Fruit fly (Drosophila melanogaster) ovary, adult (tissue): Measurements from ENCODE around the gene CG12398.

ENCODE experiments used
- CG17801 ChIP-seq: fragments of 200-800 bp; optimal IDR thresholded peaks from 2 replicates; lab custom pipeline; 2019; ENCODE audit warnings: missing biosample characterization, mild to moderate bottlenecking, missing genetic modification characterization, moderate library complexity; ENCODE audit not compliant: partially characterized antibody

The CG12398 gene

DNA sequence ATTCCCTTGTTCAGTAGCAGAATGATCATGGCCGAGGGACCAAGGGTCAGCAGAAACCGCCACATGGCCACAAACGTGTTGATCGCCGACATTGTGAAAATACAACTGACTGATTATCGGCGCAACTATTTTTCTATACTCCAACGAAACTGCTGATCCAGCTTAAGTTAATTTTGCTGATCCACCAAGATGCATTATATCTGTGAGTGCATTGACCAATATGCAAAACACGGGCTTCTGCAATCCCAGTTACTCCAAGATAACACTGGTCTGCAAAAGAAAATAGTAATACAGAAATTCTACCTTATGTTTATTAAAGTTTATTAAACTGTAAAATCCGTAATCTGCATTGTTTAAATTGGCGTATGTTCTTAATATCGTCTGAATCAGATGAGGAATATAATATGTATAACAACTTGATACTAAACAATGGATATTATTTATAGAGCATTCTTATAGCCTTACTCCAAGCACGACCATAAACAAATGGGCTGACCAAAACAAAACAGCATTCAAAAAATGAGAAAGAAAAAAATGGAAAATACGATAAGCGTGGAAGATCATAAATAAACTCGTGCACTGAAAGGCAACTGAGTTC, at the start of gene CG12398:
Gene CG12398 (minus strand): TSS at position 107 of the 598 bp plus-strand sequence.
- TF ChIP-seq CG17801 (GFP tag; lab: Kevin White, UChicago): peak; percentile 60

DNA sequence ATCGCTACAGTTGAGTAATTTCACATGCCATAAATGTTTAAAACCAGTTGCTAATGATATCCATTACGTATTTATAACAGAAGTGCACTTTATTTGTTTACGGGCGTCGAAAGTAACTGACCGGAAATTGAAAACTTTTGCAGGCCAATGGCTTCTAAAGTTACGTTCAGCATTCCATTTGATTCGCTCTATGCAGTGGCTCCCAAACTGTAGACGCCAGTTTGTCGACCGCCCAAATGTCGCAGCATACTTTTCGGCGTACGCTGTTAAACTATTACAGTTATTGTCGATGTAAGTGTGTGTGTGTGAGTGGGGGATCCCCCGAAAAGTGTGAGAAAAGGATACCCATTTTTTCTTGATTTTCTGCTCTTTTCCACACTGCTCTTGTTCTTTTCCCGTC, 47.2 kb upstream of the CG12398 start:
- TF ChIP-seq CG17801 (GFP tag; lab: Kevin White, UChicago): no peak

DNA sequence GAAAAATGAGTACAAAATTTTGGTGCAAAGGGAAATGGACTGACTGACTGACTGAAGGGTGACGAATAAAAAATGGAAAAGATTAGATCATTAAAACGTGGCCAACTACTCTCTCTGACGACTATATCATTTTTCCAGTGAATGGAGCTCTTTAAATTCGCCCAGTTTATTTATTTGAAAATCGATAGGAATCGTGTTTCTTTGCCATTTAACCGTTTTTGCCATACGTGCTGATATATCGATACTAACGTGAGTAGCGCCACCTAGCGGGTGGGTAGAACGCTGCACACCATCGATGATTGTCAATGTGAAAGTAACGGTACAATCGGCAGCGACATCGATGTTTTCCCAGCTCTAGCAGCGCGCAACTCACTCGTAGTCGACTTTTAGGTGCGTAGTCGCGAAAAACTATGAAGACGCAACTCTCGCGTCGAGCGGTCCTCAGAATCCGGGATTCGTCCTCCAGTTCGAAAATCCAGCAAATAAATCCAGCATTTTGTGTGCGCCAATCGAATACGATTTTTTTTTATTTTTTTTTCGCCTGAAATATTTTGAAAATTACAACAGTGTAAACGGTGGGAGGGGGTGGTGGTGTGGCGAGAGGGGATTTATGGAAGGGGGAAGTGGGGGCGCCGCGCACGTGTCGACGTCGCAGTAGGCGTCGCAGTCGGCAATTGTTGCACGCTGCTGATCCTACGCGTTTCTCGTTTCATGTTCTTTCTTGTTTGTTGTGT, 41.6 kb upstream of the CG12398 start, which contains the start of the genes CG9030 and eag:
Gene CG9030 (minus strand): TSS at position 51 of the 734 bp plus-strand sequence.
Gene eag (plus strand): TSS at position 428 of the 734 bp plus-strand sequence.
- no peak for TF ChIP-seq CG17801 (GFP tag; lab: Kevin White, UChicago)

DNA sequence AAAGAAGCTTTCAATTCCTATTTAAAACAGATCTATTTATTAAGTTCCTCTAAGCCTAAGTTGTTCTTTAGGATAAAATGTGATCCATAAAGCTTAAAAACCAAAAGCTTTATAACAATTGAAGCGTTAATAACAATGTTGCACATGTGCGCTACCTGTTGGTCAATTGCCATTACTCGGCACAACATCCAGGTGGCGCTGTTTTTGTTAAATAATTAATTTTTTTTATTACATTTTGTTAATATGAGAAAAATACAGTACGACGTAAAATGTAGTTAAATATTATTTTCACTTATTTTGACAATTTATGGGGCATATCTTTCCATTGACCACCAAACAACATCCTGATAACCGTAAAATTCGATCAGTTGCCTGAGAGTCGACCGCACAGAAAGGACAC, 40.3 kb upstream of the CG12398 start:
- TF ChIP-seq CG17801 (GFP tag; lab: Kevin White, UChicago): peak; percentile 48

DNA sequence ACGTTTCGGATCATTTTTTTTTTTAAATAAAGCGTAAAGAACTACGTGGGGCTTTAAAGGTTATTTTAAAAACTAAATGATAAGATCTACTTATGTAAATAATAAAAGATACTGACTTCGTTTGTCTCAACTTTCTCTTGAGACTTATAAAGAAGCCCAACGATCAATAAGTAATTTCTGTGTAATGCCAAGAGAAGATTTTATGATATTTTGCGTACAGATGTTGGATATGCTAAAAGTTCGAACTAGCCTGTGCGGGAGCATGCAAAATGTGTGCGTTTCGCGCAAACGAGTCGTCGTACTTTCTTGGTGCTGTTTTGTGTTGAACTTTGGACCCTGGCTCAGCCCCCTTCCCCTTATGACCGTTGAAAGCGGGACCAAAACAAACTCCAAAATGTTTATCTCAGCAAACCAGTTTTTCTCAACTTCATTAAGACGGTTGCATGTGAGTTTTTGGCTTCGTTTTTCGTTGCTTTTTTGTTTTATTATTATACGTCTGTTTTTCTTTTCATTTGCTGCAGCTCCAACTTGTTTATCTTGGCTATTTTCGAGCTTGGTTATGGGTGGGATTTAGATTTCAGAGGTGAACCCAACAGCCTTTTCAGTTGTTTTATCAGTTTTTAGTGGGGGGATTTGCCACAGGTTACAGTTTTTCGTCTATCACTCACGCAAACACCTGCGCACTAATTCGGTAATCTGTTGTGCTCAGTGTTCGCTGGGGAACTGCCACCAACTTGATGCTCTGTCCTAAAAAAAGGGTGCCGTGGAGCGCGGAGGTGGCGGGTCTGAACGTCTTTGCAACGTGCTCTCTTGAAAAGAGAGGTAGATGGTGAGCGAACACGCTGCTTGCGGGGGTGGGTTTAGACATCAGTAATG, 39.5 kb upstream of the CG12398 start, which contains the start of gene pdgy:
Gene pdgy (minus strand): TSS at position 688 of the 876 bp plus-strand sequence.
- TF ChIP-seq CG17801 (GFP tag; lab: Kevin White, UChicago): peak; percentile 96

DNA sequence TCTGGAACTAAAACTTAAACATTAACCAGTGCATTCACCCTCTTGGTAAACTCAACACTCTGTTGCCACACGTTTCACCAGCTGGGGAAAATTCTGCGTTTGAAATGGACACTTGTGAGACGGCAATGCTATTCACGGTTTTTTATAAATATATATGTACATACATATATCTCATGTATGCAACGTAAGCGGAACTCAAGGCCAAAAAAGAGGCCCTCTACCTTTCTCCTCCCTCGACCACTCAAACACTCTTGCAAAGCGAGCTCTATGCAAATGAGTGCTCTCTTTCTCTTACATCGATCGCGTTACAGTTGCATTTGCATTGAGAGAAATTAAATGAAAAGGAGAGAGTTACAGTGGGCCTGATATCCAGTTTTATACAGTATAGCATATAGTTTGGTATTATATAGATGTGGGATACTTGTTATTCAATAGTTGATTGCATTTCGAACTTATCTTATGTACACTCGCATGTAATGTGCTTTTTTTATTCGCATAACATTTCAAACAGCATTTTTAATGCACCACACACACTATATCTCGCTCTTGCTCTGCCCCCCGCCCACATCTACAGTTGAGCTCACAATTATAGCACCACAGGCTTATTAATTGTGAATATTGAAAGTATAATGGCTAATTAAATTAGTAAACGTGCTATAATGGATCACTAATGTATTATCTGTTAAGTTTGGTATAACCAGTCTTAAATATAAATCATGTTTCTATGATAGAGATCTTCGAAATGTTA, 38.7 kb upstream of the CG12398 start:
- TF ChIP-seq CG17801 (GFP tag; lab: Kevin White, UChicago): peak; percentile 50

DNA sequence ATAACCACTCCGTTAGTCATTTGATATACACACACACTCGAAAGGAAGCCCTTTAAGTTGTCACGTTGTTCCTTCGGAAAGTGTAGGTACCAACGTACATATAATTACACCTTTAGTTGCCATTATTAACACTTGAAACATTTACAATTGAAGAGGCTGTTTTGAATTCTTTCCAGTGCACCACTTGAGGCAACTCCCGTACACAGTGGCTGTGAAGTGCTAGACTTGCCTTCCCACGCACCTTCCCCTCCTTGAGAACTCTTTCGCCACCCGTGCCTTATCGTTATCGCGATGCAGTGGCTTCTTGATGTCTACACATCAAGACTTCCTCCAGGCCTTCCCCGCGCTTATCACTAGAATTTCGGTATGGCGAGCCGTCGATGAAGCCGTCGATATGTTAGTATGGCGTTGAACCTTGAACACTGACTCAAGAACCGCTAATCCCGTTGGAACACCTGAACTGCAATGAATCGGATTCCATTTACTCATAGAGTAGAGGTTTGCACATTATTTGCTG, 37.8 kb upstream of the CG12398 start:
- no peak for TF ChIP-seq CG17801 (GFP tag; lab: Kevin White, UChicago)

DNA sequence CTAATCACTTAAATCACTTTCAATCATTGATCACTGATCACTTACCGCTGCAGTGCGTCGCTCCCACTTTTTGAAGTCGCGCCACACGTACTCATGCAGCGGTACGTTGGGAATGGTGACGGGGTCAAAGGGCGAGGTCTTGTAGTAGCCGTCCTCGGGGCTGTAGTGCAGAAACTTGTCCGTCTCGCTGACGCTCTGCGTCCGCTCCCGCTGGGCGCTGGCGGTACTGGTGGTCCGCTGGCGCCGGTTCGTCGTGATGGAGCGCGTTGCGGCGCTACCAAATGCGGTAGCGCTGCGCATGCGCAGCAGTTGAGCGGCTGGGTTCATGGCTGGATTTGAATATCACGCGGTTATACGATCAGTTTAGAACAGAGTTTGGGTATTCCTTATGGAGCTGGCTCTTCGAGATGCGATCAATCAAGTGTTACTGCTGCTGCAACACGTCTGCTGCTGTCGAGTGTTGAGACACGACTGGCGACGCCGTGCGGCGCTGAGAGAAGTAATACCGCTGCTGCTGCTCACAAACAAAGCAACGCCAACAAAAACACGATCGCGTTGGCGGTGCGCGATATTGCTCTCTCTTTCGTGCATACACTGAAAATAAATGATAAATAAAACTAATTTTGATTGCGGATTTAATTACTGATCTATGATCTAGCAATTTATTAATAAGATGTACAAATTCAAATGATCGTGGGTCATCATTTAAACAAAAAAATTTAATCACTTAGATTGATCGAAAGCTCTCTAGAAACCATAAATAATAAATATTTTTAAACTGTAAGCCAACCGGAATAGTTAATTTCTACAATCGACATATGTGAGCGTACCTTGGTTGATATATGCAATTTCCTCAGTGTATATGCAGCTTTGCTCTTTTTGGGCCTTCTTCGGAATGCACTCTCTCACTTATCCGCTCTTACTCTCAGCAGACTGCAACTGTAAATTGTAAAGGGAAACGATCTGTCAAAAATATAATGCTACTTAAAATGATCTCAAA, 37.0 kb upstream of the CG12398 start:
- peak; percentile 99 for TF ChIP-seq CG17801 (GFP tag; lab: Kevin White, UChicago)

DNA sequence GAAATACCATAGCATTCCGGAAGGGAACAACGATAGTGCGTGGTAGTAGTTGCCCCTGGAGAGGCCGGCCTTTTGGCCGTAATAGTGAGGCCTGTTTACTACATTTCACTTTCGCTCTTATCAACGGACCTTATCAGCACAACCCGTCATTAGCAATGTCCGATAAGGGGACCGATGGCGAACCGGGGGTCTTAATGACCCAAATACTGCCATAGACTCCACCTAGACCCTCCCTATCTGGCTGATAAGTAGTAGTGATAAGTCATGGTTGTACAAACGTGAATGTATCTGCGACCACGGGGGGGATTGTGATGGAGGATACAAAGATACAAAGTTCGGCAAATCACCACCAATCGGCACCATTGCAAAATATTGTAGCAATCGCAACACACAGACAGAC, 35.6 kb upstream of the CG12398 start:
- TF ChIP-seq CG17801 (GFP tag; lab: Kevin White, UChicago): no peak

DNA sequence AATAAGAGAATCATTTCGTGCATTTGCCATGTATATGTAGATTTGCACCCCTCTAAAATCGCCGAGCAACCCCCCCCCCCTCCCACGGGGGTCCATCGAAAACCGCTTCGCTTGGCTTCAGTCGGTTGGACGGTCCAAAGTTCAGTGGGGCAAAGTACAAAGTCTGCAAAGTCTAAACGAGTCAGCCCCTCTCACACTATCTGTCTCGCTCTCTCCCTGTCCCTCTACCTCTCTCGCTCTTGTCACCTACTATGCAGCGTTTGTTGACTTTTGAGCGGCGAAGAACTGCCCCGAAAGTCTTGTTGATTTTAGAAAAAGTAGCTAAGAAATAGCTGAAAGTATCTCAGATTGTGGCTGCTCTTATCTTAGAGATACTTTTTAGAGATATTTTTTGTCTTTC, 33.8 kb upstream of the CG12398 start:
- TF ChIP-seq CG17801 (GFP tag; lab: Kevin White, UChicago): peak; percentile 95

DNA sequence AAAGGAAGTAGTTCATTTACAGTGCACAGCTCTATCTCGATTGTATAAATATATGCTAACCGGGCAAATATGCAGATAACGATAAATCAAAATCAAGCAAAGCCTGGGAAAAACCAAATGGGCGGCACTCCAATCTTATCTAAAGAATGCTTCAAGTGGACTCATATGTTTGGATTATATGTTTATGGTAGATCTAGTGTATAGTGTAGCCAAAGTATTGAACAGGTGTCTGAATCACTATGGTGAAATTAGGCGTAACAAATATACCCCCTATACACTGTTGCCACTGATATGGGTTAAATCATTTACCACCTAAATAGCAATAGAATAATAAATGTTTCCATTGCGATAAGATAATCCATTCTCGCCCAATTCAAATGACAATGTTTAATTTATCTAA, 32.9 kb upstream of the CG12398 start:
- no peak for TF ChIP-seq CG17801 (GFP tag; lab: Kevin White, UChicago)

DNA sequence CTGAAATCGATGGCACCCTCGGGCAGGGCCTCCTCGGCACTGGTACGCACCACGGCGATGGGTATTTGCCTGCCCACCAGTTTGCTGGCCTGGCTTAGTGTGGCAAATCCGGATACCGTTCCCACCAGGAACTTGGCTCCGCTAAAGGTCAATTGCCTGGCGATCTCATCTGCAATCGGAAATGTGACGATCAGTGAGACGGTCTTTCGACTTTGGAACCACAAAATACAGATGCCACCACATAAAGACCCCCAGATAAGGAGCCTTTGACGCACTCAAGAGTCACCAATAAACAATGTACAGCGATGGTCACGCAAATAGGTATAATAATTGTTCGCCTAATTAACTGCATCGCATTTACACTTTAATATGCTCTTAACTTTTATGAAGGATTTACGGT, 22.6 kb upstream of the CG12398 start:
- TF ChIP-seq CG17801 (GFP tag; lab: Kevin White, UChicago): no peak

DNA sequence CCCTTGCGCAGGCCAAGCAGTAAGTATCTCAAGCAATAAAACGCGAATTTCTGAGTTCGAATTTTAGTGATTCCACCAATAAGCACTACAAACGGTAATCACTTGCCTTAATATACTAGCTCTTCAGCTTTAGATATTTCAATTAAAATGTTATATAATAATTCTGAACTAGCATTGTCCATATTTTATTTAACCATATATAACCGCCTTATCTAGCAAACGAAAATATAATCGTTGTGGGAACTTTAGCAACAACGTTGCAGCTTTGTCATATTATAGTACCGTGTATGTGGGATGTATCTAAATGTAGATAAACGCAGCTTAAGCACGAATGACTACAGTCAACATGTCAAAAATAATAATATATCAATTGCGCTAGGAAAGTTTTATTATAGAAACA, 17.7 kb upstream of the CG12398 start:
- TF ChIP-seq CG17801 (GFP tag; lab: Kevin White, UChicago): no peak
